Worm (Caenorhabditis elegans) whole organism, young adult: ENCODE results near the gene T24D8.6.

Experiments
- C06A6.2 ChIP-seq: fragments of 200-800 bp; sonication (Bioruptor generic); conservative IDR thresholded peaks from 2 replicates; pipeline ENCODE4 v1.3.6; 2022; ENCODE audit warnings: missing genetic modification characterization, missing compliant biosample characterization
- F10E7.11 ChIP-seq: sonication (generic microtip); optimal IDR thresholded peaks from 2 replicates; lab custom pipeline; 2017; ENCODE audit warnings: mild to moderate bottlenecking, missing genetic modification characterization, moderate library complexity, missing compliant biosample characterization
- F37B4.10 ChIP-seq: fragments of 200-800 bp; sonication (Bioruptor generic); IDR thresholded peaks from 2 replicates; pipeline ENCODE4 v1.3.6; 2022; ENCODE audit warnings: missing genetic modification characterization, missing compliant biosample characterization
- F52B5.7 ChIP-seq: sonication (generic microtip); optimal IDR thresholded peaks from 2 replicates; lab custom pipeline; 2016; ENCODE audit warnings: mild to moderate bottlenecking, missing genetic modification characterization, missing compliant biosample characterization
- T07F8.4 ChIP-seq: sonication (generic microtip); optimal IDR thresholded peaks from 2 replicates; lab custom pipeline; 2016; ENCODE audit warnings: mild to moderate bottlenecking, missing genetic modification characterization, moderate library complexity, missing compliant biosample characterization
- T26A5.8 ChIP-seq: sonication (generic microtip); optimal IDR thresholded peaks from 2 replicates; lab custom pipeline; 2016; ENCODE audit warnings: missing genetic modification characterization, missing compliant biosample characterization
- Y56A3A.18 ChIP-seq: fragments of 200-800 bp; sonication (Bioruptor generic); IDR thresholded peaks from 2 replicates; pipeline ENCODE4 v1.3.6; 2022; ENCODE audit warnings: missing genetic modification reagents, missing genetic modification characterization, missing compliant biosample characterization
- Y95B8A.8 ChIP-seq: fragments of 200-800 bp; sonication (Bioruptor generic); IDR thresholded peaks from 2 replicates; pipeline ENCODE4 v1.3.6; 2022; ENCODE audit warnings: missing genetic modification reagents, missing genetic modification characterization, missing compliant biosample characterization
- akir-1 ChIP-seq: fragments of 200-800 bp; sonication (Bioruptor generic); optimal IDR thresholded peaks from 2 replicates; lab custom pipeline; 2018; ENCODE audit warnings: mild to moderate bottlenecking, missing genetic modification characterization, moderate library complexity, missing compliant biosample characterization
- atf-7 ChIP-seq: sonication (generic microtip); optimal IDR thresholded peaks from 2 replicates; lab custom pipeline; 2017; ENCODE audit warnings: mild to moderate bottlenecking, missing genetic modification characterization, missing compliant biosample characterization
- bed-1 ChIP-seq: fragments of 200-800 bp; sonication (Bioruptor generic); IDR thresholded peaks from 2 replicates; pipeline ENCODE4 v1.3.6; 2022; ENCODE audit warnings: missing genetic modification reagents, missing genetic modification characterization, missing compliant biosample characterization
- ceh-27 ChIP-seq: fragments of 200-800 bp; sonication (Bioruptor generic); optimal IDR thresholded peaks from 2 replicates; lab custom pipeline; 2018; ENCODE audit warnings: mild to moderate bottlenecking, missing genetic modification characterization, moderate library complexity, missing compliant biosample characterization
- ceh-79 ChIP-seq: sonication (generic microtip); optimal IDR thresholded peaks from 2 replicates; lab custom pipeline; 2017; ENCODE audit warnings: mild to moderate bottlenecking, missing genetic modification characterization, missing compliant biosample characterization
- ceh-91 ChIP-seq: fragments of 200-800 bp; sonication (Bioruptor generic); IDR thresholded peaks from 2 replicates; pipeline ENCODE4 v1.3.6; 2022; ENCODE audit warnings: missing genetic modification reagents, missing genetic modification characterization, missing compliant biosample characterization
- dox-1 ChIP-seq: fragments of 200-800 bp; sonication (Bioruptor generic); IDR thresholded peaks from 2 replicates; pipeline ENCODE4 v1.3.6; 2022; ENCODE audit warnings: missing genetic modification reagents, missing genetic modification characterization, missing compliant biosample characterization
- dpl-1 ChIP-seq: fragments of 150-350 bp; optimal IDR thresholded peaks from 2 replicates; lab custom pipeline; 2014; ENCODE audit warnings: missing biosample characterization, missing genetic modification reagents, missing genetic modification characterization
- efl-1 ChIP-seq: fragments of 150-350 bp; optimal IDR thresholded peaks from 2 replicates; lab custom pipeline; 2014; ENCODE audit warnings: missing biosample characterization, missing genetic modification reagents, missing genetic modification characterization
- egrh-3 ChIP-seq: fragments of 200-800 bp; sonication (Bioruptor generic); IDR thresholded peaks from 2 replicates; pipeline ENCODE4 v1.3.6; 2022; ENCODE audit warnings: missing genetic modification reagents, missing genetic modification characterization, missing compliant biosample characterization
- ets-4 ChIP-seq: fragments of 200-800 bp; sonication (Bioruptor generic); optimal IDR thresholded peaks from 2 replicates; lab custom pipeline; 2018; ENCODE audit warnings: mild to moderate bottlenecking, missing genetic modification characterization, missing compliant biosample characterization
- him-1 ChIP-seq: sonication (generic microtip); optimal IDR thresholded peaks from 2 replicates; lab custom pipeline; 2016; ENCODE audit warnings: missing genotype, missing genetic modification reagents, missing genetic modification characterization, missing compliant biosample characterization
- hmg-1.2 ChIP-seq: fragments of 200-800 bp; sonication (Bioruptor generic); IDR thresholded peaks from 2 replicates; pipeline ENCODE4 v1.3.6; 2022; ENCODE audit warnings: missing genetic modification reagents, missing genetic modification characterization, missing compliant biosample characterization
- hsf-1 ChIP-seq: fragments of 200-800 bp; sonication (Bioruptor generic); IDR thresholded peaks from 2 replicates; pipeline ENCODE4 v1.3.6; 2022; ENCODE audit warnings: missing genetic modification reagents, missing genetic modification characterization, missing compliant biosample characterization
- madf-3 ChIP-seq: fragments of 200-800 bp; sonication (Bioruptor generic); IDR thresholded peaks from 2 replicates; pipeline ENCODE4 v1.3.6; 2022; ENCODE audit warnings: missing genetic modification reagents, missing genetic modification characterization, missing compliant biosample characterization
- madf-6 ChIP-seq: fragments of 200-800 bp; sonication (Bioruptor generic); IDR thresholded peaks from 2 replicates; pipeline ENCODE4 v1.3.6; 2022; ENCODE audit warnings: missing genetic modification reagents, missing genetic modification characterization, missing compliant biosample characterization
- madf-8 ChIP-seq: fragments of 200-800 bp; sonication (Bioruptor generic); conservative IDR thresholded peaks from 2 replicates; pipeline ENCODE4 v1.3.6; 2022; ENCODE audit warnings: missing genetic modification reagents, missing genetic modification characterization, missing compliant biosample characterization
- nhr-179 ChIP-seq: sonication (generic microtip); optimal IDR thresholded peaks from 2 replicates; lab custom pipeline; 2016; ENCODE audit warnings: mild to moderate bottlenecking, missing genetic modification characterization, missing compliant biosample characterization
- nhr-80 ChIP-seq: sonication (generic microtip); optimal IDR thresholded peaks from 2 replicates; lab custom pipeline; 2016; ENCODE audit warnings: missing genetic modification characterization, missing compliant biosample characterization
- pbrm-1 ChIP-seq: fragments of 200-800 bp; sonication (Bioruptor generic); IDR thresholded peaks from 2 replicates; pipeline ENCODE4 v1.3.6; 2022; ENCODE audit warnings: missing genetic modification reagents, missing genetic modification characterization, missing compliant biosample characterization
- rcor-1 ChIP-seq: fragments of 200-800 bp; sonication (Bioruptor generic); IDR thresholded peaks from 2 replicates; pipeline ENCODE4 v1.3.6; 2022; ENCODE audit warnings: missing genetic modification reagents, missing genetic modification characterization, missing compliant biosample characterization
- rec-8 ChIP-seq, 2 experiments: sonication (generic microtip); optimal IDR thresholded peaks; 2 replicates each; lab custom pipeline; 2016; ENCODE audit warnings: mild to moderate bottlenecking in 2 of 2, missing genetic modification characterization in 2 of 2, missing genetic modification reagents in 2 of 2, missing genotype in 2 of 2, missing biosample characterization in 1 of 2, missing compliant biosample characterization in 1 of 2, moderate library complexity in 1 of 2
- sdz-38 ChIP-seq: sonication (generic microtip); optimal IDR thresholded peaks from 2 replicates; lab custom pipeline; 2016; ENCODE audit warnings: missing genotype, missing genetic modification characterization, missing compliant biosample characterization
- snpc-1.1 ChIP-seq: sonication (generic microtip); optimal IDR thresholded peaks from 2 replicates; lab custom pipeline; 2017; ENCODE audit warnings: missing genetic modification characterization, mild to moderate bottlenecking, missing compliant biosample characterization, antibody characterized with exemption, moderate library complexity, missing genotype, missing genetic modification reagents; ENCODE audit not compliant: insufficient read depth
- snpc-1.3 ChIP-seq: sonication (generic microtip); optimal IDR thresholded peaks from 2 replicates; lab custom pipeline; 2017; ENCODE audit warnings: missing genetic modification characterization, mild to moderate bottlenecking, missing compliant biosample characterization, antibody characterized with exemption, moderate library complexity, missing genotype, missing genetic modification reagents; ENCODE audit not compliant: insufficient read depth
- snpc-4 ChIP-seq, 5 experiments: fragments of 150-350 bp in 1 of 5; sonication (generic microtip) in 4 of 5; optimal IDR thresholded peaks; 2 replicates each; lab custom pipeline; 2014 to 2018; ENCODE audit warnings: missing genetic modification characterization in 5 of 5, missing biosample characterization in 3 of 5, antibody characterized with exemption in 2 of 5, mild to moderate bottlenecking in 2 of 5, missing compliant biosample characterization in 2 of 5, missing genotype in 2 of 5, moderate library complexity in 2 of 5, missing genetic modification reagents in 1 of 5
- sptf-2 ChIP-seq: fragments of 200-800 bp; sonication (Bioruptor generic); optimal IDR thresholded peaks from 2 replicates; lab custom pipeline; 2018; ENCODE audit warnings: mild to moderate bottlenecking, missing genetic modification characterization, missing compliant biosample characterization
- tbx-9 ChIP-seq: sonication (generic microtip); optimal IDR thresholded peaks from 2 replicates; lab custom pipeline; 2016; ENCODE audit warnings: borderline replicate concordance, missing genetic modification characterization, inconsistent platforms, missing compliant biosample characterization
- tlf-1 ChIP-seq: fragments of 200-800 bp; sonication (Bioruptor generic); optimal IDR thresholded peaks from 2 replicates; lab custom pipeline; 2018; ENCODE audit warnings: mild to moderate bottlenecking, missing genetic modification characterization, missing compliant biosample characterization
- zim-3 ChIP-seq: sonication (generic microtip); optimal IDR thresholded peaks from 2 replicates; lab custom pipeline; 2017; ENCODE audit warnings: mild to moderate bottlenecking, missing genetic modification characterization, moderate library complexity, missing compliant biosample characterization
- ztf-6 ChIP-seq: fragments of 200-800 bp; sonication (Bioruptor generic); IDR thresholded peaks from 2 replicates; pipeline ENCODE4 v1.3.6; 2022; ENCODE audit warnings: missing genetic modification reagents, missing genetic modification characterization, missing compliant biosample characterization

Gene T24D8.6

DNA sequence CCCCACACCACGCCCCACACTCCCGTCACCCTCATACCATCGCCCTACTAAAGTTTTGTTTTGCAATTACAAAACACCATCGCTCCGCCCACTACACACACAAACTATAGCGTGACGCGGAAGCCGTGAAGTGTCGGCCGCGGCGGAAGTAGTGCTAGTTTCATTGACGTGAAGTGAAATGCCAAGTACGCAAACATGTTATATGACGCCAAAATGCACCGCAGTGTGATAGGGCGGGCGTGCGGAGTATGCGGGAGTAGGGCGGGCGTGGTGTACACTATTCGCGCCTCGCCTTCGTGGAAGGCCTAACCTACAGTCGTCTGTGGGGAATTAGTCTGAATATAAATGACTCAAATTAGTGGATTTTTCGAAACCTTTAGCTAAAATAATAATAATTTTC, 2.9 kb downstream of the T24D8.6 start:
- 0 out of 2 replicates have a peak, but pooled peaks have one; percentile 19 for TF ChIP-seq madf-3 (GFP tag; lab: Robert Waterston, UW)
- TF ChIP-seq ceh-27 (GFP tag; lab: Kevin White, UChicago): no peak
- TF ChIP-seq snpc-1.1 (tag; lab: Kevin White, UChicago): peak; percentile 80
- peak; percentile 19 for TF ChIP-seq sptf-2
- peak; percentile 65 for TF ChIP-seq hmg-1.2 (GFP tag; lab: Robert Waterston, UW)
- TF ChIP-seq madf-8 (GFP tag; lab: Robert Waterston, UW): peak; percentile 29; the same call in 1 of the 2 replicates
- peak; percentile 62 for TF ChIP-seq him-1 (tag; lab: Kevin White, UChicago)
- peak; percentile 72 for TF ChIP-seq madf-6
- TF ChIP-seq hsf-1 (GFP tag; lab: Robert Waterston, UW): 0 out of 2 replicates have a peak, but pooled peaks have one; percentile 29
- TF ChIP-seq nhr-80: no peak
- TF ChIP-seq efl-1 (GFP tag; lab: Kevin White, UChicago): peak; percentile 40
- peak; percentile 76 for TF ChIP-seq pbrm-1 (GFP tag; lab: Robert Waterston, UW)
- TF ChIP-seq snpc-4 (GFP tag; optimal IDR thresholded peaks at IDR 0.05; lab: Kevin White, UChicago): peak; percentile 68
- peak; percentile 28 to 93 (median 90) for TF ChIP-seq snpc-4 (tag; optimal IDR thresholded peaks at IDR 0.05; lab: Kevin White, UChicago)
- TF ChIP-seq tlf-1 (GFP tag; lab: Kevin White, UChicago): no peak
- peak; percentile 75; the same call in 1 of the 2 replicates for TF ChIP-seq rcor-1 (GFP tag; lab: Robert Waterston, UW)
- no peak for TF ChIP-seq rec-8 (tag; optimal IDR thresholded peaks at IDR 0.05; lab: Kevin White, UChicago)
- TF ChIP-seq Y56A3A.18 (GFP tag; lab: Robert Waterston, UW): no peak
- TF ChIP-seq atf-7 (tag; lab: Kevin White, UChicago): no peak
- TF ChIP-seq dox-1 (GFP tag; lab: Robert Waterston, UW): 0 out of 2 replicates have a peak, but pooled peaks have one; percentile 16

- no peak for TF ChIP-seq dpl-1
- TF ChIP-seq sdz-38 (tag; lab: Kevin White, UChicago): no peak
- no peak for TF ChIP-seq F37B4.10 (GFP tag; lab: Robert Waterston, UW)
- TF ChIP-seq egrh-3 (GFP tag; lab: Robert Waterston, UW): no peak
- no peak for TF ChIP-seq F52B5.7 (tag; lab: Kevin White, UChicago)
- no peak for TF ChIP-seq Y95B8A.8 (GFP tag; lab: Robert Waterston, UW)
- no peak for TF ChIP-seq bed-1 (GFP tag; lab: Robert Waterston, UW)
- no peak for TF ChIP-seq tbx-9 (tag; lab: Kevin White, UChicago)
- no peak for TF ChIP-seq C06A6.2 (GFP tag; lab: Robert Waterston, UW)
- TF ChIP-seq ceh-79 (tag; lab: Kevin White, UChicago): no peak
- TF ChIP-seq ceh-27 (GFP tag; lab: Kevin White, UChicago): no peak
- TF ChIP-seq sptf-2: no peak
- TF ChIP-seq akir-1 (GFP tag; lab: Kevin White, UChicago): no peak
- no peak for TF ChIP-seq F10E7.11 (tag; lab: Kevin White, UChicago)
- no peak for TF ChIP-seq T26A5.8 (tag; lab: Kevin White, UChicago)
- no peak for TF ChIP-seq ceh-91 (GFP tag; lab: Robert Waterston, UW)
- TF ChIP-seq ets-4 (GFP tag; lab: Kevin White, UChicago): no peak
- TF ChIP-seq zim-3 (tag; lab: Kevin White, UChicago): no peak
Observed at ce11 chrX:2359797-2360196, 6.0 kb downstream of the T24D8.6 start, which contains the start of gene lgc-40. lgc-40 (plus strand) TSS chrX:2360097.

DNA sequence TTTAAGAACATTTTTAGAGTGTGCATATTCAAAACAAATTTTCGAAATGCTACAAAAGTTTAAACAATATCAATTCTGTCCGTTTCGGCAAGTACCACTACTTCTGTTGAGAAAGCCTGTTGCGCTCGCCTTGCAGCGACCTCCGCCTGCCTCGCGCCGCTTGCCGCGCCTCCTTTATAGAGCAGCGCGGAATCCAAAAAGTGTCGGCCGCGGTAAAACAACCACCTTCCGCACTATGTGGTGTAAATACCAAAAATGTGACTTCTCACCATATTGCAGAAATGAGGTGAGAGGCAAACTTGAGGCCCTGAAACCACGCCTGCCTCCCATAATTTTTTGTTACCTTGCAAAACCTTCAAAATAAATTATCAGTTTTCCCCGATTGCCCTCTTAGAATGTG, 12.9 kb downstream of the T24D8.6 start:
- TF ChIP-seq snpc-4 (GFP tag; optimal IDR thresholded peaks at IDR 0.05; lab: Kevin White, UChicago) (no peak), snpc-4 (tag; optimal IDR thresholded peaks at IDR 0.05; lab: Kevin White, UChicago) (peak in 2 of 4 experiments; percentile 70 to 83), snpc-1.3 (tag; lab: Kevin White, UChicago) (no peak), T07F8.4 (tag; lab: Kevin White, UChicago) (no peak), ztf-6 (GFP tag; lab: Robert Waterston, UW) (no peak), snpc-1.1 (tag; lab: Kevin White, UChicago) (peak; percentile 55), nhr-179 (tag; lab: Kevin White, UChicago) (no peak), F10E7.11 (tag; lab: Kevin White, UChicago) (no peak)
